Worm (Caenorhabditis elegans) whole organism, L2 larva: ENCODE measurements around the gene srg-64.

Experiments
- C34F6.9 ChIP-seq: fragments of 150-350 bp; optimal IDR thresholded peaks from 2 replicates; lab custom pipeline; 2014; ENCODE audit warnings: missing biosample characterization, missing genetic modification characterization
- F13H6.1 ChIP-seq: sonication (generic microtip); optimal IDR thresholded peaks from 2 replicates; lab custom pipeline; 2016; ENCODE audit warnings: missing genetic modification characterization, missing compliant biosample characterization
- R02D3.7 ChIP-seq: fragments of 150-350 bp; optimal IDR thresholded peaks from 2 replicates; lab custom pipeline; 2014; ENCODE audit warnings: missing biosample characterization, missing genetic modification characterization
- Y55F3AM.14 ChIP-seq: fragments of 200-800 bp; sonication (Bioruptor generic); optimal IDR thresholded peaks from 2 replicates; lab custom pipeline; 2018; ENCODE audit warnings: mild to moderate bottlenecking, missing genetic modification characterization, missing compliant biosample characterization
- ZK546.5 ChIP-seq: sonication (generic microtip); optimal IDR thresholded peaks from 2 replicates; lab custom pipeline; 2017; ENCODE audit warnings: missing biosample characterization, missing genetic modification characterization
- alr-1 ChIP-seq: fragments of 150-350 bp; optimal IDR thresholded peaks from 2 replicates; lab custom pipeline; 2014; ENCODE audit warnings: missing biosample characterization, missing genetic modification characterization
- aly-2 ChIP-seq: fragments of 150-350 bp; optimal IDR thresholded peaks from 2 replicates; lab custom pipeline; 2014; ENCODE audit warnings: missing biosample characterization, missing genetic modification characterization
- ama-1 ChIP-seq: fragments of 150-350 bp; optimal IDR thresholded peaks from 2 replicates; lab custom pipeline; 2018; ENCODE audit warnings: inconsistent platforms
- blmp-1 ChIP-seq: sonication (generic microtip); optimal IDR thresholded peaks from 2 replicates; lab custom pipeline; 2017; ENCODE audit warnings: missing genetic modification characterization, mild to moderate bottlenecking, missing compliant biosample characterization, antibody characterized with exemption, moderate library complexity; ENCODE audit not compliant: insufficient read depth
- ceh-16 ChIP-seq: fragments of 150-350 bp; optimal IDR thresholded peaks from 2 replicates; lab custom pipeline; 2014; ENCODE audit warnings: missing biosample characterization, missing genetic modification characterization
- ceh-82 ChIP-seq: fragments of 150-350 bp; optimal IDR thresholded peaks from 2 replicates; lab custom pipeline; 2014; ENCODE audit warnings: missing biosample characterization, missing genetic modification characterization
- crh-2 ChIP-seq: sonication (generic microtip); optimal IDR thresholded peaks from 2 replicates; lab custom pipeline; 2017; ENCODE audit warnings: missing biosample characterization, missing genetic modification characterization
- dmd-4 ChIP-seq: sonication (generic microtip); optimal IDR thresholded peaks from 2 replicates; lab custom pipeline; 2017; ENCODE audit warnings: missing biosample characterization, missing genetic modification characterization
- egl-27 ChIP-seq: sonication (generic microtip); optimal IDR thresholded peaks from 3 replicates; lab custom pipeline; 2017; ENCODE audit warnings: missing biosample characterization, missing genetic modification reagents, missing genetic modification characterization
- elt-1 ChIP-seq: fragments of 150-350 bp; optimal IDR thresholded peaks from 2 replicates; lab custom pipeline; 2014; ENCODE audit warnings: missing biosample characterization, missing genetic modification characterization
- elt-3 ChIP-seq: sonication (generic microtip); optimal IDR thresholded peaks from 2 replicates; lab custom pipeline; 2017; ENCODE audit warnings: missing biosample characterization, missing genetic modification characterization
- fos-1 ChIP-seq: fragments of 150-350 bp; optimal IDR thresholded peaks from 2 replicates; lab custom pipeline; 2014; ENCODE audit warnings: missing biosample characterization, missing genetic modification characterization
- gmeb-1 ChIP-seq: fragments of 150-350 bp; optimal IDR thresholded peaks from 2 replicates; lab custom pipeline; 2014; ENCODE audit warnings: missing biosample characterization, missing genetic modification characterization
- lin-11 ChIP-seq: fragments of 150-350 bp; sonication (generic microtip); optimal IDR thresholded peaks from 2 replicates; lab custom pipeline; 2014; ENCODE audit warnings: missing biosample characterization, missing genetic modification characterization, inconsistent platforms, mixed read lengths
- lin-13 ChIP-seq: fragments of 150-350 bp; optimal IDR thresholded peaks from 2 replicates; lab custom pipeline; 2014; ENCODE audit warnings: missing biosample characterization, missing genetic modification reagents, missing genetic modification characterization
- lin-39 ChIP-seq: fragments of 150-350 bp; optimal IDR thresholded peaks from 2 replicates; lab custom pipeline; 2014; ENCODE audit warnings: missing biosample characterization, missing genetic modification reagents, missing genetic modification characterization
- lsy-2 ChIP-seq, 2 experiments: fragments of 150-350 bp in 1 of 2; sonication (generic microtip) in 1 of 2; optimal IDR thresholded peaks; 2 replicates each; lab custom pipeline; 2014 to 2017; ENCODE audit warnings: missing biosample characterization in 2 of 2, missing genetic modification characterization in 2 of 2
- mab-5 ChIP-seq: fragments of 150-350 bp; optimal IDR thresholded peaks from 2 replicates; lab custom pipeline; 2014; ENCODE audit warnings: missing biosample characterization, missing genetic modification characterization
- mbf-1 ChIP-seq: sonication (generic microtip); optimal IDR thresholded peaks from 2 replicates; lab custom pipeline; 2017; ENCODE audit warnings: missing biosample characterization, missing genetic modification characterization
- mdl-1 ChIP-seq, 2 experiments: fragments of 150-350 bp in 1 of 2; sonication (generic microtip) in 1 of 2; optimal IDR thresholded peaks; 2 replicates each; lab custom pipeline; 2017; ENCODE audit warnings: missing biosample characterization in 2 of 2, missing genetic modification characterization in 2 of 2
- nhr-10 ChIP-seq: sonication (generic microtip); optimal IDR thresholded peaks from 2 replicates; lab custom pipeline; 2017; ENCODE audit warnings: missing biosample characterization, missing genetic modification characterization
- nhr-11 ChIP-seq: fragments of 150-350 bp; optimal IDR thresholded peaks from 2 replicates; lab custom pipeline; 2014; ENCODE audit warnings: missing biosample characterization, missing genetic modification characterization
- nhr-12 ChIP-seq: fragments of 150-350 bp; optimal IDR thresholded peaks from 2 replicates; lab custom pipeline; 2014; ENCODE audit warnings: missing biosample characterization, missing genetic modification characterization
- nhr-129 ChIP-seq: fragments of 150-350 bp; optimal IDR thresholded peaks from 2 replicates; lab custom pipeline; 2014; ENCODE audit warnings: missing biosample characterization, missing genetic modification characterization
- nhr-21 ChIP-seq: fragments of 150-350 bp; optimal IDR thresholded peaks from 2 replicates; lab custom pipeline; 2014; ENCODE audit warnings: missing biosample characterization, missing genetic modification characterization
- nhr-23 ChIP-seq: fragments of 150-350 bp; optimal IDR thresholded peaks from 2 replicates; lab custom pipeline; 2014; ENCODE audit warnings: missing biosample characterization, missing genetic modification reagents, missing genetic modification characterization
- nhr-237 ChIP-seq: fragments of 150-350 bp; optimal IDR thresholded peaks from 2 replicates; lab custom pipeline; 2014; ENCODE audit warnings: missing biosample characterization, missing genetic modification characterization
- nhr-25 ChIP-seq: fragments of 150-350 bp; sonication (generic microtip); optimal IDR thresholded peaks from 3 replicates; lab custom pipeline; 2014; ENCODE audit warnings: missing biosample characterization, missing genetic modification characterization
- nhr-6 ChIP-seq: fragments of 150-350 bp; optimal IDR thresholded peaks from 2 replicates; lab custom pipeline; 2014; ENCODE audit warnings: missing biosample characterization, missing genetic modification characterization
- peb-1 ChIP-seq: fragments of 150-350 bp; optimal IDR thresholded peaks from 2 replicates; lab custom pipeline; 2014; ENCODE audit warnings: missing biosample characterization, missing genetic modification characterization
- sem-4 ChIP-seq: fragments of 150-350 bp; optimal IDR thresholded peaks from 2 replicates; lab custom pipeline; 2014; ENCODE audit warnings: missing biosample characterization, missing genetic modification reagents, missing genetic modification characterization
- skn-1 ChIP-seq: sonication (generic microtip); optimal IDR thresholded peaks from 2 replicates; lab custom pipeline; 2017; ENCODE audit warnings: missing biosample characterization, missing genetic modification characterization
- sma-3 ChIP-seq: sonication (generic microtip); optimal IDR thresholded peaks from 2 replicates; lab custom pipeline; 2016; ENCODE audit warnings: missing genetic modification reagents, missing genetic modification characterization, missing compliant biosample characterization
- sma-9 ChIP-seq, 2 experiments: fragments of 150-350 bp in 1 of 2; sonication (generic microtip) in 1 of 2; optimal IDR thresholded peaks; 2 replicates each; lab custom pipeline; 2014 to 2016; ENCODE audit warnings: missing genetic modification characterization in 2 of 2, mild to moderate bottlenecking in 1 of 2, missing biosample characterization in 1 of 2, missing compliant biosample characterization in 1 of 2, missing genetic modification reagents in 1 of 2, moderate library complexity in 1 of 2
- snpc-4 ChIP-seq: fragments of 150-350 bp; optimal IDR thresholded peaks from 2 replicates; lab custom pipeline; 2014; ENCODE audit warnings: missing biosample characterization, missing genetic modification characterization
- unc-39 ChIP-seq: fragments of 150-350 bp; optimal IDR thresholded peaks from 2 replicates; lab custom pipeline; 2014; ENCODE audit warnings: missing biosample characterization, missing genetic modification characterization
- unc-55 ChIP-seq: fragments of 150-350 bp; sonication (generic microtip); optimal IDR thresholded peaks from 3 replicates; lab custom pipeline; 2014; ENCODE audit warnings: missing biosample characterization, missing genetic modification reagents, missing genetic modification characterization
- unc-62 ChIP-seq: fragments of 150-350 bp; optimal IDR thresholded peaks from 2 replicates; lab custom pipeline; 2014; ENCODE audit warnings: missing biosample characterization, missing genetic modification reagents, missing genetic modification characterization
- zag-1 ChIP-seq: fragments of 150-350 bp; optimal IDR thresholded peaks from 2 replicates; lab custom pipeline; 2014; ENCODE audit warnings: missing biosample characterization, missing genetic modification characterization
- ztf-1 ChIP-seq: fragments of 200-800 bp; sonication (Bioruptor generic); conservative IDR thresholded peaks from 2 replicates; pipeline ENCODE4 v1.3.6; 2022; ENCODE audit warnings: missing genetic modification characterization, missing compliant biosample characterization
- ztf-11 ChIP-seq: sonication (generic microtip); optimal IDR thresholded peaks from 2 replicates; lab custom pipeline; 2017; ENCODE audit warnings: missing biosample characterization, missing genetic modification characterization
- ztf-4 ChIP-seq: fragments of 150-350 bp; optimal IDR thresholded peaks from 2 replicates; lab custom pipeline; 2014; ENCODE audit warnings: missing biosample characterization, missing genetic modification characterization

Gene srg-64

DNA sequence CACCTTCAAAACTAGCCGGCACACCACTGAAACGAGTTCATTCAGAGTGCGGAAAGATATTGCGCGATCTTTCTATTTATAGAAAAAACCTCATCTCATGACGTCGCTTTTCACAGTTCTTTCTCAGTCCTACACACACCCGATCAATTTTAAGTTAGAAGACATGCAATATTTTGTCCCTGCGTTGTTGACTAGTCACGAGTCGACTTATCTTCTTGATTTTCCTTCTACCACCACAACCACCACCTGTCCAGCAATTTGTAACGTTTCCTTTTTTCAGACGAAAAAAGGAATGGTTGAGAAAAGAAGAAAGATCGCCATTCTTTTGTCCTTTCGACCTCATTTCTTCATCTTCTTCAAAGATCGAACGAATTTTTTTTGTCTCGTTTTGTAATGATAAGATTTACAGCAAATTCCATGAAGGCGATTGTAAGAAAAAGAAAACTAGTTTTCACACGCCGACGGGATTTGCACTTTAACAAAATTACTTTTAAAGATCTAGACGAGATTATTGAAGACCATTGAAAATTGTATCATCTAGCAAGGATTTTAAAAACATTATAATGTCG lies 34.2 kb downstream of the srg-64 start:
- TF ChIP-seq R02D3.7 (tag; lab: Kevin White, UChicago) (no peak), F13H6.1 (tag; lab: Kevin White, UChicago) (no peak), mab-5 (tag; lab: Kevin White, UChicago) (no peak), zag-1 (tag; lab: Kevin White, UChicago) (no peak), Y55F3AM.14 (GFP tag; lab: Kevin White, UChicago) (no peak), sem-4 (tag; lab: Kevin White, UChicago) (no peak), crh-2 (tag; lab: Kevin White, UChicago) (peak; percentile 9), skn-1 (tag; lab: Kevin White, UChicago) (no peak), gmeb-1 (no peak), snpc-4 (no peak), blmp-1 (tag; lab: Kevin White, UChicago) (peak; percentile 59), nhr-21 (tag; lab: Kevin White, UChicago) (peak; percentile 70), ZK546.5 (tag; lab: Kevin White, UChicago) (no peak), ztf-4 (tag; lab: Kevin White, UChicago) (peak; percentile 33), nhr-6 (tag; lab: Kevin White, UChicago) (peak; percentile 49), nhr-25 (tag; lab: Kevin White, UChicago) (peak; percentile 83), sma-3 (GFP tag; lab: Kevin White, UChicago) (peak; percentile 57), egl-27 (tag; lab: Kevin White, UChicago) (peak; percentile 17), sma-9 (GFP tag; optimal IDR thresholded peaks at IDR 0.05; lab: Kevin White, UChicago) (peak; percentile 80), sma-9 (tag; optimal IDR thresholded peaks at IDR 0.05; lab: Kevin White, UChicago) (no peak), unc-55 (GFP tag; lab: Kevin White, UChicago) (no peak), nhr-129 (peak; percentile 30)

DNA sequence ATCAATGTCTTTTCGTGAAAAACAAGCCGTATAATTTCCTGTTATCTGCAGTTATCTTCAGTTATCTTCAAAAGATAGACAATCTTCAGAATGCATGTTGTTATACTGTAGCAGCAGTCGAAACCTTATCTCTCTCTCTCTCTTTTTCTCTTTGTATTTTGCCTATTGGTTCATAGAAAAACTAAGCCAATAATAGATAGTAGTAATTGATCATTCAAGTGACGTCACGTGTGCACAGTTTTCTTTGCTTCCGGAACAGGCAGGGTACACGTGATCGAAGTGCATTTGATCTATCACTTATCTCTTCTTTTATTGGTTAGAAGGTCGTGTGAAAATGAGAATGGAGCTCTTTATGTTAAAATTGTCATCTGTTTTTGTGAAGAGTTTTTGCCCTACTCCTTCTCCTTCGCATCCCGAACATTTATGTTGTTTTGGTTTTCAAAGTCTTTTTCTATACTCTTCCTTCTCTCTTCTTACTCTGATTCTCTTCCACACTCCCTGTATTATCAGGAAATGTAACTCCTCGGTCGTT lies 35.8 kb downstream of the srg-64 start:
- TF ChIP-seq fos-1 (no peak), dmd-4 (tag; lab: Kevin White, UChicago) (no peak), lin-39 (tag; lab: Kevin White, UChicago) (no peak), mbf-1 (tag; lab: Kevin White, UChicago) (no peak), aly-2 (tag; lab: Kevin White, UChicago) (no peak), elt-1 (no peak), zag-1 (tag; lab: Kevin White, UChicago) (no peak), ama-1 (lab: Kevin White, UChicago) (no peak), unc-62 (GFP tag; lab: Kevin White, UChicago) (no peak), peb-1 (tag; lab: Kevin White, UChicago) (no peak), snpc-4 (no peak), gmeb-1 (peak; percentile 10), Y55F3AM.14 (GFP tag; lab: Kevin White, UChicago) (no peak), ceh-16 (tag; lab: Kevin White, UChicago) (no peak), sem-4 (tag; lab: Kevin White, UChicago) (no peak), F13H6.1 (tag; lab: Kevin White, UChicago) (no peak), nhr-6 (tag; lab: Kevin White, UChicago) (no peak), unc-39 (tag; lab: Kevin White, UChicago) (no peak), nhr-12 (tag; lab: Kevin White, UChicago) (no peak), nhr-10 (tag; lab: Kevin White, UChicago) (no peak), ztf-11 (tag; lab: Kevin White, UChicago) (no peak), mab-5 (tag; lab: Kevin White, UChicago) (no peak), blmp-1 (tag; lab: Kevin White, UChicago) (no peak), ceh-82 (tag; lab: Kevin White, UChicago) (no peak), alr-1 (tag; lab: Kevin White, UChicago) (no peak), elt-3 (tag; lab: Kevin White, UChicago) (no peak), lin-11 (tag; lab: Kevin White, UChicago) (no peak), nhr-25 (tag; lab: Kevin White, UChicago) (peak; percentile 0), ztf-1 (no peak), nhr-129 (peak; percentile 28), C34F6.9 (tag; lab: Kevin White, UChicago) (no peak), R02D3.7 (tag; lab: Kevin White, UChicago) (no peak), nhr-21 (tag; lab: Kevin White, UChicago) (peak; percentile 40), unc-55 (GFP tag; lab: Kevin White, UChicago) (no peak), ztf-4 (tag; lab: Kevin White, UChicago) (no peak), ZK546.5 (tag; lab: Kevin White, UChicago) (no peak), mdl-1 (tag; optimal IDR thresholded peaks at IDR 0.05; lab: Kevin White, UChicago) (peak in 1 of 2 experiments; percentile 35), lsy-2 (tag; optimal IDR thresholded peaks at IDR 0.05; lab: Kevin White, UChicago) (no peak), nhr-237 (no peak), lin-13 (GFP tag; lab: Kevin White, UChicago) (no peak), sma-3 (GFP tag; lab: Kevin White, UChicago) (peak; percentile 79), nhr-23 (tag; lab: Kevin White, UChicago) (no peak), sma-9 (GFP tag; optimal IDR thresholded peaks at IDR 0.05; lab: Kevin White, UChicago) (peak; percentile 96), sma-9 (tag; optimal IDR thresholded peaks at IDR 0.05; lab: Kevin White, UChicago) (no peak), egl-27 (tag; lab: Kevin White, UChicago) (no peak), nhr-11 (tag; lab: Kevin White, UChicago) (no peak), crh-2 (tag; lab: Kevin White, UChicago) (no peak), skn-1 (tag; lab: Kevin White, UChicago) (no peak)
